Worm (Caenorhabditis elegans): Measurements from ENCODE around the gene F36H12.10.

DNA sequence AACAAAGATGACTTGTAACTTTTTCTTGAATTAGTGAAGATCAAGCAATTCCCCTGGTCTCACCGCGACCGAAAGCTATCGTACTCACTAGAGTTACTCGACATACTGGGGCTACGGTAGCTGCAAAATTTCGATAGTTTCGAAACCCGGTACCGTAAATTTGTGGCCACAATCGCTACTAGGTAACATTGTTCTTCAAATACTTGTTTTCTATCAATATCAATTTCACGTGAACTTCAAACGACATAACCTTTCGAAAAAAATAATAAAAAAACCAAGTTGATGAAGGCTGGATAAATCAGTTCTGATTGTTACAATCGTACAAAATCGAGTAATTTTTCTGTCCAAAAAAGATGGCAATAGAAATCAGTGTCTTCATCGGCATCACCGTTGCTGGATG lies 17.9 kb upstream of the F36H12.10 start, which contains the start of gene F36H12.3:
- TF ChIP-seq elt-1 (tag; optimal IDR thresholded peaks at IDR 0.05) (no peak), ama-1 (optimal IDR thresholded peaks at IDR 0.05) (no peak), fos-1 (tag; optimal IDR thresholded peaks at IDR 0.05) (no peak), eor-1 (tag; optimal IDR thresholded peaks at IDR 0.05) (no peak), nhr-11 (tag; optimal IDR thresholded peaks at IDR 0.05) (no peak), pqm-1 (tag; optimal IDR thresholded peaks at IDR 0.05) (no peak)
